Worm (Caenorhabditis elegans) whole organism, mixed stage, embryonic: ENCODE results near the gene C49F8.15.

Source experiments
- bed-3 ChIP-seq: fragments of 200-800 bp; sonication (Bioruptor generic); optimal IDR thresholded peaks from 3 replicates; lab custom pipeline; 2018; ENCODE audit warnings: mild to moderate bottlenecking, missing genetic modification characterization, moderate library complexity, missing compliant biosample characterization
- blmp-1 ChIP-seq: fragments of 150-350 bp; optimal IDR thresholded peaks from 2 replicates; lab custom pipeline; 2014; ENCODE audit warnings: missing biosample characterization, missing genetic modification characterization
- ceh-39 ChIP-seq: fragments of 150-350 bp; optimal IDR thresholded peaks from 2 replicates; lab custom pipeline; 2014; ENCODE audit warnings: missing biosample characterization, missing genetic modification characterization
- ceh-43 ChIP-seq: fragments of 200-800 bp; sonication (Bioruptor generic); optimal IDR thresholded peaks from 2 replicates; lab custom pipeline; 2018; ENCODE audit warnings: mild to moderate bottlenecking, missing genetic modification characterization, moderate library complexity, missing compliant biosample characterization
- ceh-83 ChIP-seq: fragments of 200-800 bp; sonication (Bioruptor generic); optimal IDR thresholded peaks from 2 replicates; lab custom pipeline; 2018; ENCODE audit warnings: mild to moderate bottlenecking, missing genetic modification characterization, missing compliant biosample characterization
- ces-1 ChIP-seq: fragments of 150-350 bp; optimal IDR thresholded peaks from 2 replicates; lab custom pipeline; 2014; ENCODE audit warnings: missing biosample characterization, missing genetic modification reagents, missing genetic modification characterization
- cnd-1 ChIP-seq: fragments of 200-800 bp; sonication (Bioruptor generic); optimal IDR thresholded peaks from 2 replicates; lab custom pipeline; 2018; ENCODE audit warnings: mild to moderate bottlenecking, missing genetic modification characterization, missing compliant biosample characterization
- elt-1 ChIP-seq: sonication (generic microtip); optimal IDR thresholded peaks from 2 replicates; lab custom pipeline; 2017; ENCODE audit warnings: missing genetic modification characterization, mild to moderate bottlenecking, missing compliant biosample characterization, antibody characterized with exemption, moderate library complexity, borderline replicate concordance; ENCODE audit not compliant: insufficient read depth
- elt-3 ChIP-seq: fragments of 150-350 bp; optimal IDR thresholded peaks from 2 replicates; lab custom pipeline; 2014; ENCODE audit warnings: missing biosample characterization, missing genetic modification characterization
- flh-1 ChIP-seq: fragments of 200-800 bp; sonication (Bioruptor generic); optimal IDR thresholded peaks from 2 replicates; lab custom pipeline; 2018; ENCODE audit warnings: mild to moderate bottlenecking, missing genetic modification characterization, moderate library complexity, missing compliant biosample characterization
- ham-2 ChIP-seq: fragments of 200-800 bp; sonication (Bioruptor generic); optimal IDR thresholded peaks from 2 replicates; lab custom pipeline; 2018; ENCODE audit warnings: mild to moderate bottlenecking, missing genetic modification characterization, missing compliant biosample characterization
- hlh-1 ChIP-seq: fragments of 150-350 bp; optimal IDR thresholded peaks from 2 replicates; lab custom pipeline; 2014; ENCODE audit warnings: missing biosample characterization, missing genetic modification reagents, missing genetic modification characterization
- lin-13 ChIP-seq: fragments of 150-350 bp; optimal IDR thresholded peaks from 2 replicates; lab custom pipeline; 2014; ENCODE audit warnings: missing biosample characterization, missing genetic modification characterization
- lin-32 ChIP-seq: fragments of 200-800 bp; sonication (Bioruptor generic); optimal IDR thresholded peaks from 2 replicates; lab custom pipeline; 2018; ENCODE audit warnings: mild to moderate bottlenecking, missing genetic modification characterization, missing compliant biosample characterization
- lsy-2 ChIP-seq: fragments of 150-350 bp; optimal IDR thresholded peaks from 2 replicates; lab custom pipeline; 2014; ENCODE audit warnings: missing biosample characterization, missing genetic modification characterization
- mab-5 ChIP-seq: fragments of 150-350 bp; optimal IDR thresholded peaks from 2 replicates; lab custom pipeline; 2014; ENCODE audit warnings: missing biosample characterization, missing genetic modification characterization
- mep-1 ChIP-seq: fragments of 150-350 bp; optimal IDR thresholded peaks from 2 replicates; lab custom pipeline; 2017; ENCODE audit warnings: missing biosample characterization, missing genetic modification reagents, missing genetic modification characterization, inconsistent platforms
- mls-2 ChIP-seq: sonication (generic microtip); optimal IDR thresholded peaks from 2 replicates; lab custom pipeline; 2016; ENCODE audit warnings: mild to moderate bottlenecking, missing genetic modification characterization, moderate library complexity, missing compliant biosample characterization
- nhr-12 ChIP-seq: fragments of 150-350 bp; optimal IDR thresholded peaks from 2 replicates; lab custom pipeline; 2014; ENCODE audit warnings: missing biosample characterization, missing genetic modification characterization
- nhr-2 ChIP-seq: fragments of 150-350 bp; optimal IDR thresholded peaks from 2 replicates; lab custom pipeline; 2014; ENCODE audit warnings: missing biosample characterization, missing genetic modification characterization
- nhr-237 ChIP-seq: fragments of 150-350 bp; optimal IDR thresholded peaks from 2 replicates; lab custom pipeline; 2014; ENCODE audit warnings: missing biosample characterization, missing genetic modification characterization
- nhr-28 ChIP-seq: fragments of 150-350 bp; optimal IDR thresholded peaks from 2 replicates; lab custom pipeline; 2014; ENCODE audit warnings: missing biosample characterization, missing genetic modification characterization
- nhr-76 ChIP-seq: sonication (generic microtip); optimal IDR thresholded peaks from 2 replicates; lab custom pipeline; 2017; ENCODE audit warnings: missing biosample characterization, missing genetic modification characterization
- pha-4 ChIP-seq: fragments of 150-350 bp; optimal IDR thresholded peaks from 2 replicates; lab custom pipeline; 2018; ENCODE audit warnings: missing biosample characterization, missing genetic modification reagents, missing genetic modification characterization
- sem-2 ChIP-seq: fragments of 200-800 bp; sonication (Bioruptor generic); optimal IDR thresholded peaks from 2 replicates; lab custom pipeline; 2018; ENCODE audit warnings: mild to moderate bottlenecking, missing genetic modification characterization, missing compliant biosample characterization
- snpc-4 ChIP-seq: fragments of 150-350 bp; optimal IDR thresholded peaks from 2 replicates; lab custom pipeline; 2014; ENCODE audit warnings: missing biosample characterization, missing genetic modification characterization
- sptf-1 ChIP-seq: sonication (generic microtip); optimal IDR thresholded peaks from 2 replicates; lab custom pipeline; 2017; ENCODE audit warnings: mild to moderate bottlenecking, missing genetic modification characterization, moderate library complexity, missing compliant biosample characterization
- tbx-8 ChIP-seq: fragments of 200-800 bp; sonication (Bioruptor generic); optimal IDR thresholded peaks from 2 replicates; lab custom pipeline; 2018; ENCODE audit warnings: mild to moderate bottlenecking, missing genetic modification characterization, moderate library complexity, missing compliant biosample characterization
- unc-120 ChIP-seq: sonication (generic microtip); optimal IDR thresholded peaks from 2 replicates; lab custom pipeline; 2017; ENCODE audit warnings: missing genetic modification characterization, missing compliant biosample characterization; ENCODE audit not compliant: poor library complexity, severe bottlenecking
- unc-62 ChIP-seq: fragments of 150-350 bp; optimal IDR thresholded peaks from 2 replicates; lab custom pipeline; 2014; ENCODE audit warnings: missing biosample characterization, missing genetic modification reagents, missing genetic modification characterization
- zip-8 ChIP-seq: fragments of 150-350 bp; optimal IDR thresholded peaks from 2 replicates; lab custom pipeline; 2014; ENCODE audit warnings: missing biosample characterization, missing genetic modification characterization
- ztf-11 ChIP-seq: fragments of 150-350 bp; optimal IDR thresholded peaks from 2 replicates; lab custom pipeline; 2014; ENCODE audit warnings: missing biosample characterization, missing genetic modification characterization

The C49F8.15 gene

DNA sequence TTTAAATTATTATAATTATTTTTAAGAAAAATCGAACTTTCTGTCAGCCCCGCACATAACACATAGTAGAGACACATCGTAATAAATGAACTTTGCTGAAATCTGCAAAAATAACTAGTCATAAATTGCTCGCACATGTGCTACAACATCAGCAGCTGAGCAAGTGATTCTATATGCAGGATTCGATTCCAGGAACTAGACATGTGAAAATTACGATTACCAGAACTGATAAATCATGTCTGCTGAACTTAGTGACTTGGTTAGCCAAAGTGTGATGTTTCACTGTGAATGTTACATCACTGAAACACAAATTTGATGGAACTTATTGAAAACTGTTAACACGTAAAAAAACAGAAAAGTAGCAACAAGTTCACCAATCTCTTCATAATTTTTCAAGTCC lies 15.1 kb downstream of the C49F8.15 start:
- no peak for TF ChIP-seq lsy-2 (tag; lab: Kevin White, UChicago)
- no peak for TF ChIP-seq nhr-76 (tag; lab: Kevin White, UChicago)
- TF ChIP-seq nhr-237 = no peak
- no peak for TF ChIP-seq lin-32 (GFP tag; lab: Kevin White, UChicago)
- no peak for TF ChIP-seq hlh-1
- TF ChIP-seq snpc-4 (tag; lab: Kevin White, UChicago) = no peak
- TF ChIP-seq ces-1 = no peak
- no peak for TF ChIP-seq sptf-1 (tag; lab: Kevin White, UChicago)
- no peak for TF ChIP-seq elt-3
- TF ChIP-seq ceh-43 = no peak
- TF ChIP-seq nhr-28 (tag; lab: Kevin White, UChicago) = no peak

DNA sequence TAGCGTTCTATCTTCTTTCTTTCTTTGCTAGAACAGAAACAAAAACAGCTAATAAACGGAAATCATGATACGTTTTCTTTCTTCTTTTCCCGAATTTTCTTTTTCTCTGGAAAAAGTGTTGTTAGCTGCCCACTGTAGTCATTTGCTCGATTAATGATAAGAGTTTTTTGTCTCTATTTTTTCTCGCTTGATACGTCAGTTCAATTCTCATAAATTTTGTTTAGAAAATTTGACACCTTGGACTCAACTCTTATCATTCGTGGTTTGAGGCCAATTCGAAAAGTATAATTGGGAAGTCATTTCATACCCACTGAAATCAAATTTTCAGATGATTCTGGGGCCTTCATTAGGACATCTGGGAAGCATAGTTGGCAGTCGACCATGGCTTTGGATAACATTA lies 20.5 kb downstream of the C49F8.15 start:
- TF ChIP-seq ceh-83 (GFP tag; lab: Kevin White, UChicago) (no peak), nhr-2 (tag; lab: Kevin White, UChicago) (no peak), flh-1 (GFP tag; lab: Kevin White, UChicago) (no peak), sptf-1 (tag; lab: Kevin White, UChicago) (no peak), nhr-237 (no peak), nhr-76 (tag; lab: Kevin White, UChicago) (no peak), mep-1 (tag; lab: Kevin White, UChicago) (no peak), ztf-11 (tag; lab: Kevin White, UChicago) (no peak), nhr-12 (tag; lab: Kevin White, UChicago) (no peak), sem-2 (GFP tag; lab: Kevin White, UChicago) (no peak), cnd-1 (no peak), tbx-8 (no peak)
- TF ChIP-seq, all 35 proteins: peak for 0

DNA sequence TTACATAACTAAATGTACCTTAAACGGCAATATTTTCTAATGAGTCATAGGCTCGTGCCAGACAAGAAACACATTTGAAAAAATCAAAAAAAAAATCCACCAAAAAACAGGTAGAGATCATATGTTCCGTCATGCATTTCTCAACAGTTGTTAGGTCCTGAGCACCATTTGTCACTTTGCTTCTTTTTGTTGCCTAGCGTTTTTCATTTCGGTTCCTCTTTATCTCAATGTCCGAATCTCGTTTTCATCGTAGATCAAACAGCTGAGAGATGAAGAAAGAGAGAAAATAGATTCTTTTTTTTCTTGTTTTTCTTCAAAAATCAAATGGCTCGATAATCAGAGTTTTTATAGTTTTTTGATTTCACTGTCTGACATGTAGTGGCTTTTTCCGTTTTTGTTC lies 21.4 kb downstream of the C49F8.15 start:
- TF ChIP-seq unc-120 (tag; lab: Kevin White, UChicago) = peak; percentile 32
- peak; percentile 6 for TF ChIP-seq unc-62 (GFP tag; lab: Kevin White, UChicago)
- peak; percentile 48 for TF ChIP-seq hlh-1
- TF ChIP-seq ceh-39 (tag; lab: Kevin White, UChicago) = no peak

DNA sequence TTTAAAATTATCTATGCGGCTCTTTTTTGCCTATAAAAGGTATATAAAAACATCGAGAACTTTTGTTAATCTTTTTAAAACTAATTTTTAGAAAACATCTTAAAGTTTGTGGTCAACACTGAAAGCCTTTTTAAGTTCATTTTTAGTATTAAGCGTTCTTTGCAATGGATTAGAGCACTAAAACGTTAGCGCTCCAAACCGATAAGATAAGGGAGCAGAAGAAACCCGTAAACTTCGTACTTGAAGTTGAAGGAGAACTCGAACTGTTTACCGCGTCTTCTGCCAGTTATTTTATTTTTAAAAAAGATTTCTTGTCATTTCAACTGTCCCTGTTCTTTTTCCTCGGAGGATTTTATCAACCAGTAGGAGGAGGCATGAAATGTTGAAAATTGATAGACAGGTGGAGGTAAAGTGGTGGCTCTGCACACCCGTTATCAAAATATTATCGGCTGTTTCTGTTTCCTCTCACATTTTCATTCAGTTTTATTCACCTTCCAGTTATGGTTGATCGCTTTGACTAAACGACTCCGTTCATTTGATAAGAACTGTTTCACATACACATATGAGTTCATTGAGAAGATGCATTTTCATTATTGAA lies 23.3 kb downstream of the C49F8.15 start:
- TF ChIP-seq elt-3 (no peak), ztf-11 (tag; lab: Kevin White, UChicago) (no peak), nhr-12 (tag; lab: Kevin White, UChicago) (no peak), ceh-39 (tag; lab: Kevin White, UChicago) (no peak), nhr-237 (no peak), bed-3 (GFP tag; lab: Kevin White, UChicago) (no peak), zip-8 (no peak), unc-120 (tag; lab: Kevin White, UChicago) (no peak), sem-2 (GFP tag; lab: Kevin White, UChicago) (no peak), ham-2 (GFP tag; lab: Kevin White, UChicago) (no peak), elt-1 (no peak), cnd-1 (no peak), lsy-2 (tag; lab: Kevin White, UChicago) (no peak), hlh-1 (no peak), blmp-1 (tag; lab: Kevin White, UChicago) (no peak), nhr-28 (tag; lab: Kevin White, UChicago) (no peak)
- TF ChIP-seq, all 35 proteins: peak for 0

DNA sequence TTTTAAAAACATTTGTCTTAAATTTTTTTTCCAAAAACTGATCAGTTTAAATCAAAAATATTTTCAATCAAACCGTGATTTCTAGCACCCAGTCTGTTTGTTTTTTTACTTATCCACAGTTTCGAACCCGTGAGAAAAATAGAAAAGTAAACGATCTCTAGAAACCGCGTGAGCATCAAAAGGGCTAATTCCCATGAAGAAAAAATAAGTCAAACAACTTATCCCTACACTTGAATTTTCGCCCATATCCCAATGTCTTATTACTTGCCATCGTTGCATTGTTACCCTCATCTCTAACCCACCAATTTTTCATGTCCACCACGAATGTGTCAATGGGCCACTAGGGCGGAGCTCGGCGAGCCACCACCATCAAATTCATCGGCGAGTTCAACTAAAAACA lies 24.7 kb downstream of the C49F8.15 start, which contains the start of gene ptr-24:
ptr-24 (plus strand) TSS at position 301 of the 400 bp plus-strand sequence.
- TF ChIP-seq lin-32 (GFP tag; lab: Kevin White, UChicago) = no peak
- no peak for TF ChIP-seq tbx-8
- TF ChIP-seq, all 35 proteins: peak for 0

DNA sequence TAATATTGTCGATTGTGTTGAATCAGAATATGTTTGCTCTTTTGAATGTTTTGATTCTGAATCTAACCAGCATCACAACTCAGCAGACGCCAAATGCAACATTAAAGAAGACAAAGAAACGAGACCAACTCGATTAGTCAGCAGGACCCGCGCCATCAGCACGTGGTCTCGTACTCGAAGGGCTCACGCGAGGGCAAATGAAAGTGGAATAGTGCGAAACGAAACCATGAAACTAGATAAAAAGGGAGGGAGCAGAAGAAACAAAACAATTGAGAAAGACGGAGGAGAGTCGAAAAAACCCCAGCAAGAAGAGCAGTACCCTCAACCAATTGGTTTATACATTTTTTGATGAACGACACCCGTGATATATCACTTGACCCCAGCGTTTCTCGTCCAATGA lies 25.4 kb downstream of the C49F8.15 start:
- TF ChIP-seq pha-4 = no peak
- no peak for TF ChIP-seq hlh-1
- no peak for TF ChIP-seq ceh-83 (GFP tag; lab: Kevin White, UChicago)
- no peak for TF ChIP-seq blmp-1 (tag; lab: Kevin White, UChicago)
- no peak for TF ChIP-seq ceh-39 (tag; lab: Kevin White, UChicago)
- no peak for TF ChIP-seq mls-2 (tag; lab: Kevin White, UChicago)
- TF ChIP-seq nhr-28 (tag; lab: Kevin White, UChicago) = no peak
- TF ChIP-seq lsy-2 (tag; lab: Kevin White, UChicago) = no peak
- no peak for TF ChIP-seq lin-32 (GFP tag; lab: Kevin White, UChicago)
- no peak for TF ChIP-seq lin-13 (tag; lab: Kevin White, UChicago)
- TF ChIP-seq bed-3 (GFP tag; lab: Kevin White, UChicago) = no peak
- no peak for TF ChIP-seq elt-1
- no peak for TF ChIP-seq sem-2 (GFP tag; lab: Kevin White, UChicago)
- no peak for TF ChIP-seq cnd-1
- TF ChIP-seq nhr-76 (tag; lab: Kevin White, UChicago) = no peak
- TF ChIP-seq snpc-4 (tag; lab: Kevin White, UChicago) = no peak
- no peak for TF ChIP-seq mep-1 (tag; lab: Kevin White, UChicago)
- no peak for TF ChIP-seq mab-5 (tag; lab: Kevin White, UChicago)
- TF ChIP-seq flh-1 (GFP tag; lab: Kevin White, UChicago) = no peak
